Fruit fly (Drosophila melanogaster) whole organism, embryonic: ENCODE results near the gene Or7a.

ENCODE experiments used
- ATbp ChIP-seq: fragments of 200-800 bp; sonication (Bioruptor generic); optimal IDR thresholded peaks from 2 replicates; lab custom pipeline; 2017; ENCODE audit warnings: missing biosample characterization, mild to moderate bottlenecking, missing genetic modification characterization, missing genetic modification reagents
- Atf-2 ChIP-seq: fragments of 200-800 bp; sonication (Bioruptor generic); optimal IDR thresholded peaks from 2 replicates; lab custom pipeline; 2016; ENCODE audit warnings: missing biosample characterization, missing genetic modification characterization
- Awh ChIP-seq: fragments of 200-800 bp; sonication (Bioruptor generic); IDR thresholded peaks from 2 replicates; pipeline ENCODE4, ENCODE4 v1.3.6; 2022; ENCODE audit warnings: missing biosample characterization, missing genetic modification characterization
- CG10147 ChIP-seq: fragments of 200-800 bp; sonication (Bioruptor generic); optimal IDR thresholded peaks from 2 replicates; lab custom pipeline; 2019; ENCODE audit warnings: missing biosample characterization, mild to moderate bottlenecking, missing genetic modification characterization, moderate library complexity
- CG10267 ChIP-seq: fragments of 200-800 bp; sonication (Bioruptor generic); optimal IDR thresholded peaks from 2 replicates; lab custom pipeline; 2018; ENCODE audit warnings: missing biosample characterization, mild to moderate bottlenecking, missing genetic modification characterization, moderate library complexity
- CG10565 ChIP-seq: fragments of 200-800 bp; sonication (Bioruptor generic); optimal IDR thresholded peaks from 3 replicates; lab custom pipeline; 2016; ENCODE audit warnings: missing biosample characterization, mild to moderate bottlenecking, missing genetic modification characterization
- CG11456 ChIP-seq: fragments of 200-800 bp; sonication (Bioruptor generic); IDR thresholded peaks from 3 replicates; pipeline ENCODE4 v1.3.6; 2022; ENCODE audit warnings: missing biosample characterization, missing genetic modification characterization
- CG14441 ChIP-seq: fragments of 200-800 bp; sonication (Bioruptor generic); IDR thresholded peaks from 2 replicates; pipeline ENCODE4 v1.3.6; 2022; ENCODE audit warnings: missing biosample characterization, missing genetic modification characterization
- CG15011 ChIP-seq: fragments of 200-800 bp; sonication (Bioruptor generic); optimal IDR thresholded peaks from 3 replicates; lab custom pipeline; 2018; ENCODE audit warnings: missing biosample characterization, mild to moderate bottlenecking, missing genetic modification characterization
- CG15601 ChIP-seq: fragments of 200-800 bp; sonication (Bioruptor generic); optimal IDR thresholded peaks from 3 replicates; lab custom pipeline; 2019; ENCODE audit warnings: missing biosample characterization, mild to moderate bottlenecking, missing genetic modification characterization, moderate library complexity
- CG1647 ChIP-seq: fragments of 200-800 bp; sonication (Bioruptor generic); optimal IDR thresholded peaks from 3 replicates; lab custom pipeline; 2016; ENCODE audit warnings: missing biosample characterization, missing genetic modification characterization
- CG17385 ChIP-seq: fragments of 200-800 bp; sonication (Bioruptor generic); optimal IDR thresholded peaks from 3 replicates; lab custom pipeline; 2018; ENCODE audit warnings: missing biosample characterization, mild to moderate bottlenecking, missing genetic modification characterization
- CG18262 ChIP-seq: fragments of 200-800 bp; optimal IDR thresholded peaks from 3 replicates; lab custom pipeline; 2019; ENCODE audit warnings: missing biosample characterization, mild to moderate bottlenecking, missing genetic modification characterization, moderate library complexity
- CG18599 ChIP-seq: fragments of 200-800 bp; sonication (Bioruptor generic); optimal IDR thresholded peaks from 3 replicates; lab custom pipeline; 2017; ENCODE audit warnings: missing biosample characterization, missing genetic modification characterization, mild to moderate bottlenecking, moderate library complexity, missing genetic modification reagents
- CG2202 ChIP-seq: fragments of 200-800 bp; sonication (Bioruptor generic); optimal IDR thresholded peaks from 2 replicates; lab custom pipeline; 2018; ENCODE audit warnings: missing biosample characterization, mild to moderate bottlenecking, missing genetic modification characterization
- CG3065 ChIP-seq: fragments of 200-800 bp; sonication (Bioruptor generic); optimal IDR thresholded peaks from 2 replicates; lab custom pipeline; 2016; ENCODE audit warnings: missing biosample characterization, missing genetic modification characterization
- CG32772 ChIP-seq: fragments of 200-800 bp; sonication (Bioruptor generic); IDR thresholded peaks from 2 replicates; pipeline ENCODE4 v1.3.6; 2022; ENCODE audit warnings: missing biosample characterization, missing genetic modification characterization
- CG7786 ChIP-seq: fragments of 200-800 bp; sonication (Bioruptor generic); optimal IDR thresholded peaks from 2 replicates; lab custom pipeline; 2016; ENCODE audit warnings: missing biosample characterization, missing genetic modification characterization
- CG7928 ChIP-seq: fragments of 200-800 bp; sonication (Bioruptor generic); optimal IDR thresholded peaks from 2 replicates; lab custom pipeline; 2017; ENCODE audit warnings: missing biosample characterization, mild to moderate bottlenecking, missing genetic modification characterization
- CG7963 ChIP-seq: fragments of 200-800 bp; sonication (Bioruptor generic); IDR thresholded peaks from 3 replicates; pipeline ENCODE4 v1.3.6; 2022; ENCODE audit warnings: missing biosample characterization, missing genetic modification characterization; ENCODE audit not compliant: partially characterized antibody
- CG7987 ChIP-seq: fragments of 200-800 bp; sonication (Bioruptor generic); optimal IDR thresholded peaks from 2 replicates; lab custom pipeline; 2018; ENCODE audit warnings: missing biosample characterization, mild to moderate bottlenecking, missing genetic modification characterization, moderate library complexity
- CG8281 ChIP-seq: fragments of 200-800 bp; sonication (Bioruptor generic); optimal IDR thresholded peaks from 2 replicates; lab custom pipeline; 2018; ENCODE audit warnings: missing biosample characterization, mild to moderate bottlenecking, missing genetic modification characterization, moderate library complexity
- CG9817 ChIP-seq: fragments of 200-800 bp; sonication (Bioruptor generic); optimal IDR thresholded peaks from 2 replicates; lab custom pipeline; 2018; ENCODE audit warnings: missing biosample characterization, mild to moderate bottlenecking, missing genetic modification characterization, moderate library complexity
- CoRest ChIP-seq: fragments of 200-800 bp; sonication (Bioruptor generic); optimal IDR thresholded peaks from 3 replicates; lab custom pipeline; 2018; ENCODE audit warnings: missing biosample characterization, mild to moderate bottlenecking, missing genetic modification characterization, moderate library complexity
- Dek ChIP-seq: fragments of 200-800 bp; sonication (Bioruptor generic); optimal IDR thresholded peaks from 3 replicates; lab custom pipeline; 2019; ENCODE audit warnings: missing biosample characterization, mild to moderate bottlenecking, missing genetic modification characterization, moderate library complexity
- Dip2 ChIP-seq: fragments of 200-800 bp; sonication (Bioruptor generic); IDR thresholded peaks from 2 replicates; pipeline ENCODE4 v1.3.6; 2022; ENCODE audit warnings: missing biosample characterization, missing genetic modification characterization
- Doc2 ChIP-seq: fragments of 200-800 bp; sonication (Bioruptor generic); IDR thresholded peaks from 2 replicates; pipeline ENCODE4 v1.3.6; 2022; ENCODE audit warnings: missing biosample characterization, missing genetic modification characterization
- Elba2 ChIP-seq: fragments of 200-800 bp; sonication (Bioruptor generic); optimal IDR thresholded peaks from 3 replicates; lab custom pipeline; 2016; ENCODE audit warnings: missing biosample characterization, missing genetic modification characterization
- Hr3 ChIP-seq: fragments of 200-800 bp; sonication (Bioruptor generic); optimal IDR thresholded peaks from 3 replicates; lab custom pipeline; 2016; ENCODE audit warnings: missing biosample characterization, missing genetic modification characterization
- Hr39 ChIP-seq: fragments of >200 bp; optimal IDR thresholded peaks from 2 replicates; lab custom pipeline; 2017
- Lim3 ChIP-seq: fragments of 200-800 bp; sonication (Bioruptor generic); IDR thresholded peaks from 2 replicates; pipeline ENCODE4 v1.3.6; 2022; ENCODE audit warnings: missing biosample characterization, missing genetic modification characterization
- Mad ChIP-seq: fragments of 200-800 bp; sonication (Bioruptor generic); optimal IDR thresholded peaks from 2 replicates; lab custom pipeline; 2016; ENCODE audit warnings: missing biosample characterization, missing genetic modification characterization
- Ravus ChIP-seq: fragments of 200-800 bp; sonication (Bioruptor generic); IDR thresholded peaks from 2 replicates; pipeline ENCODE4 v1.3.6; 2022; ENCODE audit warnings: missing biosample characterization, missing genetic modification characterization
- Stat92E ChIP-seq, 3 experiments: fragments of >200 bp in 2 of 3; fragments of 200-800 bp in 1 of 3; sonication (Bioruptor generic) in 1 of 3; optimal IDR thresholded peaks; 2 replicates each; lab custom pipeline; 2017 to 2019; ENCODE audit warnings: missing biosample characterization in 3 of 3, missing genetic modification characterization in 3 of 3, mild to moderate bottlenecking in 1 of 3, moderate library complexity in 1 of 3
- aop ChIP-seq: fragments of 200-800 bp; sonication (Bioruptor generic); IDR thresholded peaks from 2 replicates; pipeline ENCODE4 v1.3.6; 2022; ENCODE audit warnings: missing biosample characterization, missing genetic modification characterization
- crol ChIP-seq: fragments of 200-800 bp; sonication (Bioruptor generic); IDR thresholded peaks from 2 replicates; pipeline ENCODE4 v1.3.6; 2022; ENCODE audit warnings: missing biosample characterization, missing genetic modification characterization
- gsb ChIP-seq: fragments of 200-800 bp; sonication (Bioruptor generic); IDR thresholded peaks from 2 replicates; pipeline ENCODE4 v1.3.6; 2022; ENCODE audit warnings: missing biosample characterization, missing genetic modification characterization
- gt ChIP-seq: fragments of 200-800 bp; sonication (Bioruptor generic); IDR thresholded peaks from 2 replicates; pipeline ENCODE4 v1.3.6; 2022; ENCODE audit warnings: missing biosample characterization, missing genetic modification characterization
- her ChIP-seq: fragments of 200-800 bp; sonication (Bioruptor generic); optimal IDR thresholded peaks from 2 replicates; lab custom pipeline; 2016; ENCODE audit warnings: missing biosample characterization, missing genetic modification characterization
- hth ChIP-seq: fragments of >200 bp; optimal IDR thresholded peaks from 2 replicates; lab custom pipeline; 2017; ENCODE audit warnings: inconsistent platforms
- kni ChIP-seq: fragments of 200-800 bp; sonication (Bioruptor generic); optimal IDR thresholded peaks from 3 replicates; lab custom pipeline; 2017; ENCODE audit warnings: mild to moderate bottlenecking, missing biosample characterization, missing genetic modification reagents, missing genetic modification characterization
- oc ChIP-seq: fragments of 200-800 bp; sonication (Bioruptor generic); optimal IDR thresholded peaks from 2 replicates; lab custom pipeline; 2018; ENCODE audit warnings: missing biosample characterization, mild to moderate bottlenecking, missing genetic modification characterization, moderate library complexity
- odd ChIP-seq: fragments of 200-800 bp; sonication (Bioruptor generic); optimal IDR thresholded peaks from 2 replicates; lab custom pipeline; 2017; ENCODE audit warnings: missing biosample characterization, mild to moderate bottlenecking, missing genetic modification characterization
- run ChIP-seq: fragments of 200-800 bp; sonication (Bioruptor generic); optimal IDR thresholded peaks from 3 replicates; lab custom pipeline; 2018; ENCODE audit warnings: missing biosample characterization, mild to moderate bottlenecking, missing genetic modification characterization
- seq ChIP-seq: fragments of 200-800 bp; sonication (Bioruptor generic); IDR thresholded peaks from 2 replicates; pipeline ENCODE4 v1.3.6; 2022; ENCODE audit warnings: missing biosample characterization, missing genetic modification characterization
- sob ChIP-seq: fragments of 200-800 bp; sonication (Bioruptor generic); IDR thresholded peaks from 2 replicates; pipeline ENCODE4 v1.3.6; 2022; ENCODE audit warnings: missing biosample characterization, missing genetic modification characterization
- sug ChIP-seq: fragments of 200-800 bp; optimal IDR thresholded peaks from 2 replicates; lab custom pipeline; 2019; ENCODE audit warnings: missing biosample characterization, mild to moderate bottlenecking, missing genetic modification characterization, moderate library complexity
- tna ChIP-seq: fragments of 200-800 bp; sonication (Bioruptor generic); IDR thresholded peaks from 2 replicates; pipeline ENCODE4 v1.3.6; 2022; ENCODE audit warnings: missing biosample characterization, missing genetic modification characterization; ENCODE audit not compliant: partially characterized antibody
- unpg ChIP-seq: fragments of 200-800 bp; sonication (Bioruptor generic); optimal IDR thresholded peaks from 3 replicates; lab custom pipeline; 2018; ENCODE audit warnings: missing biosample characterization, mild to moderate bottlenecking, missing genetic modification characterization, moderate library complexity
- zen2 ChIP-seq: fragments of 200-800 bp; sonication (Bioruptor generic); IDR thresholded peaks from 3 replicates; pipeline ENCODE4 v1.3.6; 2022; ENCODE audit warnings: missing biosample characterization, missing genetic modification characterization; ENCODE audit not compliant: partially characterized antibody

Or7a gene

DNA sequence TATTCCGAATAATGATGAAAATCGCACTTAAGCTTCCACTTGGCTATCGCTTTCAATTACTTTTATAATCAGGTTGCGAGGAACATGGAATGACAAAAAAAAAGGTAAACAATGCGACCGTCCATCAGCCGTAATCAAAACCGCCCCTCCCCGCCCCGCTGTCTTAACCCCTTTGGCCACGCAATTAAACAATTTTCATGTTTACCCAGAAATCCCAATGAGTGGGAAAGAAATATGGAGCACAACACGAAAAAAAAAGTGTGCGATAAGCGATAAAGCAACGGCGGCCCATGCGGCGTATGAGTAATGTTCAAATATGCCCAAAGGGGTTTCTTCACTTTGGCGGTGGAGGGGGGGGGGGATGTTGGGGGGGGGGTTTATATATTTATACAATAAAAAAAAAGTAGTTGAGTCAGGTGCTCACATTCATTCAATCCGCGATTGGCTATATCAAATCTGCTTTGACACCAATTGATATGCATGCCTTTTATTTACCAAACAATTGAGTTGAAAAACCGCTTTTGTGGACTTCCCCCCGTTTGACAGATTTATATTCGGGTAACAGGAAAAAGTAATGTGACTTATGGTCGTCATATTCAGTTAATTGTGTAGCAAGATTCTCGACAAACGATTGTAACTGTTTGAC lies 33.5 kb upstream of the Or7a start (continued):
- TF ChIP-seq CG8281 (peak; percentile 52), CG7963 (no peak), Hr3 (GFP tag; lab: Kevin White, UChicago) (no peak), CG15601 (tag; lab: Kevin White, UChicago) (peak; percentile 13), ATbp (peak; percentile 11), CG7987 (GFP tag; lab: Kevin White, UChicago) (peak; percentile 58), odd (GFP tag; lab: Kevin White, UChicago) (peak; percentile 24), CG2202 (no peak), Awh (GFP tag; lab: Robert Waterston, UW) (peak; percentile 29; the same call in 1 of the 2 replicates), CG18262 (no peak), Dip2 (no peak), Lim3 (GFP tag; lab: Robert Waterston, UW) (no peak; the same call in 1 of the 2 replicates), CG14441 (GFP tag; lab: Robert Waterston, UW) (0 out of 2 replicates have a peak, but pooled peaks have one; percentile 8), gsb (no peak), Atf-2 (no peak), hth (lab: Kevin White, UChicago) (no peak), tna (GFP tag; lab: Robert Waterston, UW) (no peak), sug (tag; lab: Kevin White, UChicago) (peak; percentile 88), aop (no peak), sob (0 out of 2 replicates have a peak, but pooled peaks have one; percentile 8), zen2 (GFP tag; lab: Robert Waterston, UW) (no peak), gt (GFP tag; lab: Robert Waterston, UW) (no peak), kni (GFP tag; lab: Kevin White, UChicago) (peak; percentile 33), run (tag; lab: Kevin White, UChicago) (no peak), Ravus (no peak), CG10565 (GFP tag; lab: Kevin White, UChicago) (no peak), CG10147 (no peak), CG1647 (GFP tag; lab: Kevin White, UChicago) (no peak), CG18599 (peak; percentile 64), CG17385 (GFP tag; lab: Kevin White, UChicago) (no peak), seq (GFP tag; lab: Robert Waterston, UW) (no peak), CG9817 (tag; lab: Kevin White, UChicago) (no peak), oc (tag; lab: Kevin White, UChicago) (peak; percentile 14), Doc2 (GFP tag; lab: Robert Waterston, UW) (no peak), her (GFP tag; lab: Kevin White, UChicago) (no peak), Elba2 (no peak), CG32772 (peak; percentile 47; the same call in 1 of the 2 replicates), Hr39 (lab: Kevin White, UChicago) (no peak), CoRest (no peak), Mad (GFP tag; lab: Kevin White, UChicago) (no peak), CG3065 (GFP tag; lab: Kevin White, UChicago) (no peak), crol (GFP tag; lab: Robert Waterston, UW) (peak; percentile 90), CG7928 (GFP tag; lab: Kevin White, UChicago) (no peak), Dek (no peak), CG7786 (GFP tag; lab: Kevin White, UChicago) (no peak), CG11456 (GFP tag; lab: Robert Waterston, UW) (no peak), CG15011 (GFP tag; lab: Kevin White, UChicago) (no peak), unpg (no peak), Stat92E (GFP tag; optimal IDR thresholded peaks at IDR 0.05; lab: Kevin White, UChicago) (no peak), CG10267 (no peak)
